Worm (Caenorhabditis elegans): ENCODE results near the gene eff-1.
A peak's percentile ranks its signal among the peaks of the same experiment; 100 is the strongest.

The eff-1 gene

ce11 chrII:8328820-8329339, 17.6 kb upstream of the eff-1 start, which contains the start of gene hel-1 (continued):
- TF ChIP-seq mep-1 (tag; optimal IDR thresholded peaks at IDR 0.05) (peak; percentile 87), isw-1 (GFP tag; IDR thresholded peaks at IDR 0.05) (peak; percentile 71), snu-23 (GFP tag; optimal IDR thresholded peaks at IDR 0.05) (peak; percentile 88), nhr-90 (tag; optimal IDR thresholded peaks at IDR 0.05; ENCODE audit: poor library complexity) (peak; percentile 52), nhr-85 (tag) (peak; percentile 82), ceh-90 (tag; optimal IDR thresholded peaks at IDR 0.05) (no peak), nhr-11 (tag; optimal IDR thresholded peaks at IDR 0.05) (peak; percentile 57), ceh-82 (tag; optimal IDR thresholded peaks at IDR 0.05) (peak; percentile 24 to 88 (median 69)), irx-1 (tag; optimal IDR thresholded peaks at IDR 0.05) (peak; percentile 39), lin-35 (GFP tag; optimal IDR thresholded peaks at IDR 0.05) (peak; percentile 93 to 98), zip-4 (GFP tag; optimal IDR thresholded peaks at IDR 0.05) (peak; percentile 39), lin-39 (tag; optimal IDR thresholded peaks at IDR 0.05) (peak; percentile 97), mab-9 (GFP tag; IDR thresholded peaks at IDR 0.05) (peak; percentile 39; the same call in 1 of the 2 replicates), lin-15B (tag; optimal IDR thresholded peaks at IDR 0.05) (peak; percentile 82), rnt-1 (tag; optimal IDR thresholded peaks at IDR 0.05) (peak; percentile 92), nhr-77 (tag; optimal IDR thresholded peaks at IDR 0.05) (peak; percentile 69), unc-86 (tag; optimal IDR thresholded peaks at IDR 0.05) (peak; percentile 55)

ce11 chrII:8329462-8329861, 17.0 kb upstream of the eff-1 start, which contains the start of gene C26D10.4:
C26D10.4 (plus strand) TSS chrII:8329762.
- TF ChIP-seq pqm-1 (tag; optimal IDR thresholded peaks at IDR 0.05) = no peak
- TF ChIP-seq lin-15B (tag; optimal IDR thresholded peaks at IDR 0.05) = no peak
- peak; percentile 4 for TF ChIP-seq snu-23 (GFP tag; optimal IDR thresholded peaks at IDR 0.05)
- no peak for TF ChIP-seq efl-1 (optimal IDR thresholded peaks at IDR 0.05)
- TF ChIP-seq efl-1 (GFP tag; optimal IDR thresholded peaks at IDR 0.05 in 1 of 2) = peak in 1 of 2 experiments; percentile 15
- peak in 2 of 3 experiments; percentile 10 to 11 for TF ChIP-seq dpl-1 (GFP tag; optimal IDR thresholded peaks at IDR 0.05)
- no peak for TF ChIP-seq lsy-2 (tag; optimal IDR thresholded peaks at IDR 0.05)
- no peak for TF ChIP-seq fkh-10 (GFP tag; optimal IDR thresholded peaks at IDR 0.05)
- TF ChIP-seq sox-4 (tag; optimal IDR thresholded peaks at IDR 0.05) = no peak
- TF ChIP-seq tlp-1 (tag; optimal IDR thresholded peaks at IDR 0.05) = no peak
- no peak for TF ChIP-seq nhr-20 (tag; optimal IDR thresholded peaks at IDR 0.05)
- TF ChIP-seq dsc-1 (tag; optimal IDR thresholded peaks at IDR 0.05) = no peak

- TF ChIP-seq skn-1 (tag; optimal IDR thresholded peaks at IDR 0.05) = no peak
- TF ChIP-seq pqm-1 (tag; optimal IDR thresholded peaks at IDR 0.05) = no peak
- TF ChIP-seq xbp-1 (tag; optimal IDR thresholded peaks at IDR 0.05) = no peak
Measured at ce11 chrII:8333643-8334042, 12.8 kb upstream of the eff-1 start, which contains the start of gene C26D10.7. C26D10.7 (plus strand) TSS chrII:8333943.

- TF ChIP-seq xbp-1 (tag; optimal IDR thresholded peaks at IDR 0.05) = no peak
- TF ChIP-seq efl-1 (optimal IDR thresholded peaks at IDR 0.05) = no peak
- no peak for TF ChIP-seq efl-1 (GFP tag; optimal IDR thresholded peaks at IDR 0.05 in 1 of 2)
- TF ChIP-seq sup-37 (GFP tag; optimal IDR thresholded peaks at IDR 0.05) = no peak
- no peak for TF ChIP-seq C04F5.9 (tag; optimal IDR thresholded peaks at IDR 0.05)
- TF ChIP-seq tbx-2 (tag; optimal IDR thresholded peaks at IDR 0.05) = no peak
- TF ChIP-seq mep-1 (tag; optimal IDR thresholded peaks at IDR 0.05) = no peak
- no peak for TF ChIP-seq elt-2 (tag; optimal IDR thresholded peaks at IDR 0.05)
- no peak for TF ChIP-seq ceh-90 (tag; optimal IDR thresholded peaks at IDR 0.05)
- no peak for TF ChIP-seq isw-1 (GFP tag; IDR thresholded peaks at IDR 0.05)
- TF ChIP-seq skn-1 (tag; optimal IDR thresholded peaks at IDR 0.05) = no peak
- no peak for TF ChIP-seq sptf-1 (tag; optimal IDR thresholded peaks at IDR 0.05)
- no peak for TF ChIP-seq unc-130 (tag; optimal IDR thresholded peaks at IDR 0.05)
- no peak for TF ChIP-seq lin-13 (GFP tag; optimal IDR thresholded peaks at IDR 0.05)
- no peak for TF ChIP-seq mdl-1 (tag; optimal IDR thresholded peaks at IDR 0.05)
- TF ChIP-seq zip-4 (GFP tag; optimal IDR thresholded peaks at IDR 0.05) = no peak
- TF ChIP-seq aly-2 (tag; optimal IDR thresholded peaks at IDR 0.05) = no peak
- TF ChIP-seq nhr-84 (tag; optimal IDR thresholded peaks at IDR 0.05) = no peak
- TF ChIP-seq ceh-88 (GFP tag; IDR thresholded peaks at IDR 0.05) = no peak
- no peak for TF ChIP-seq aha-1 (tag; optimal IDR thresholded peaks at IDR 0.05)
Measured at ce11 chrII:8339108-8339507, 7.4 kb upstream of the eff-1 start.

Measured in whole organism, L1 larva.